Worm (Caenorhabditis elegans): ENCODE results near the gene cutc-1.

DNA sequence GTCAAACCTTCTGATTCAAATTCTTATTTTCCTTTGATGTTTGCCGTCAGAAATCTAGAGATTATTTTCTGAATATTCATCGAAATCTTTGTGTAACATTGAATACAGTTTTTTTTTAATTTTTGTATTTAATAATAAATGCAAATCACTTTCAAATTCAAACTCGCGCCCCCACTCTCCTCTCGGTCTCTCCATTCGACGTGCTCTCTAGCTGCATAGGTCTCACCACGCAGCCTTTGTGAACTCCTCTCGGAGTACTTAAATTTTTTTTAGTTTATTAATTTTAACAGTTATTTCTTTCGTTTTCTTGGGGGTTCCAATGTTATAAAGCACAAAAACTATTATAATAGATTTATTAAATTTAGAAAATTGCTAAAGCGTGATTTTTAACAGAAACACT, 33.2 kb downstream of the cutc-1 start:
- TF ChIP-seq mep-1 (tag; optimal IDR thresholded peaks at IDR 0.05) (no peak), hlh-1 (tag; optimal IDR thresholded peaks at IDR 0.05) (no peak), pha-4 (tag; optimal IDR thresholded peaks at IDR 0.05) (no peak), cnd-1 (tag; optimal IDR thresholded peaks at IDR 0.05) (no peak), M03D4.4 (tag; optimal IDR thresholded peaks at IDR 0.05) (no peak), nhr-76 (tag; optimal IDR thresholded peaks at IDR 0.05) (no peak), unc-62 (GFP tag; optimal IDR thresholded peaks at IDR 0.05) (no peak), elt-3 (tag; optimal IDR thresholded peaks at IDR 0.05) (no peak)

Data from whole organism, mixed stage, embryonic.